Fruit fly (Drosophila melanogaster) whole organism, larva: ENCODE results near the gene CG32551.

Source experiments
- noc ChIP-seq: fragments of 200-800 bp; sonication (Bioruptor generic); optimal IDR thresholded peaks from 3 replicates; lab custom pipeline; 2019; ENCODE audit warnings: missing biosample characterization, mild to moderate bottlenecking, missing genetic modification characterization, moderate library complexity

The CG32551 gene

dm6 chrX:18438568-18438967 lies at the start of gene CG32551:
Gene CG32551 (plus strand): TSS chrX:18438868.
- no peak for TF ChIP-seq noc (tag; lab: Kevin White, UChicago)

- no peak for TF ChIP-seq noc (tag; lab: Kevin White, UChicago)
Observed at dm6 chrX:18395157-18395556, 43.5 kb upstream of the CG32551 start.

dm6 chrX:18399965-18400364 lies 38.7 kb upstream of the CG32551 start, which contains the start of gene CG34328:
Gene CG34328 (minus strand): TSS chrX:18400065.
- no peak for TF ChIP-seq noc (tag; lab: Kevin White, UChicago)

- no peak for TF ChIP-seq noc (tag; lab: Kevin White, UChicago)
Observed at dm6 chrX:18402564-18402963, 36.1 kb upstream of the CG32551 start.

- TF ChIP-seq noc (tag; lab: Kevin White, UChicago) = no peak
Observed at dm6 chrX:18404150-18404631, 34.5 kb upstream of the CG32551 start.

- peak; percentile 81 for TF ChIP-seq noc (tag; lab: Kevin White, UChicago)
Observed at dm6 chrX:18404632-18405238, 33.9 kb upstream of the CG32551 start.

dm6 chrX:18405567-18406059 lies 33.1 kb upstream of the CG32551 start:
- TF ChIP-seq noc (tag; lab: Kevin White, UChicago) = peak; percentile 77

- TF ChIP-seq noc (tag; lab: Kevin White, UChicago) = peak; percentile 67
Observed at dm6 chrX:18406593-18407393, 31.9 kb upstream of the CG32551 start.

- TF ChIP-seq noc (tag; lab: Kevin White, UChicago) = no peak
Observed at dm6 chrX:18407394-18407721, 31.3 kb upstream of the CG32551 start.

- no peak for TF ChIP-seq noc (tag; lab: Kevin White, UChicago)
Observed at dm6 chrX:18409449-18409848, 29.2 kb upstream of the CG32551 start.

- TF ChIP-seq noc (tag; lab: Kevin White, UChicago) = no peak
Observed at dm6 chrX:18409938-18410337, 28.7 kb upstream of the CG32551 start, which contains the start of gene Nt5b. Gene Nt5b (minus strand): TSS chrX:18410144.

- no peak for TF ChIP-seq noc (tag; lab: Kevin White, UChicago)
Observed at dm6 chrX:18415115-18415514, 23.6 kb upstream of the CG32551 start, which contains the start of gene CG15056. Gene CG15056 (plus strand): TSS chrX:18415415.

- TF ChIP-seq noc (tag; lab: Kevin White, UChicago) = no peak
Observed at dm6 chrX:18422112-18422511, 16.6 kb upstream of the CG32551 start, which contains the start of gene CG42323. Gene CG42323 (plus strand): TSS chrX:18422413.

- TF ChIP-seq noc (tag; lab: Kevin White, UChicago) = no peak
Observed at dm6 chrX:18437190-18437589, 1.5 kb upstream of the CG32551 start, which contains the start of gene CG6290. Gene CG6290 (plus strand): TSS chrX:18437490.

- TF ChIP-seq noc (tag; lab: Kevin White, UChicago) = no peak
Observed at dm6 chrX:18439367-18439766, 699 bp downstream of the CG32551 start, which contains the start of gene CG43841. Gene CG43841 (plus strand): TSS chrX:18439667.

- no peak for TF ChIP-seq noc (tag; lab: Kevin White, UChicago)
Observed at dm6 chrX:18440481-18440880, 1.8 kb downstream of the CG32551 start, which contains the start of gene CG32548. Gene CG32548 (minus strand): TSS chrX:18440581.
